Worm (Caenorhabditis elegans): ENCODE measurements around the gene Y46G5A.23.

Y46G5A.23 gene

ce11 chrII:12798814-12799213, 29.9 kb downstream of the Y46G5A.23 start (continued):
- TF ChIP-seq jun-1 (tag; optimal IDR thresholded peaks at IDR 0.05) (peak; percentile 84), sptf-1 (tag; optimal IDR thresholded peaks at IDR 0.05) (no peak), grh-1 (GFP tag; IDR thresholded peaks at IDR 0.05) (peak; percentile 99), pag-3 (tag; optimal IDR thresholded peaks at IDR 0.05; ENCODE audit: borderline replicate concordance, insufficient read depth) (no peak), C16A3.4 (tag; optimal IDR thresholded peaks at IDR 0.05) (peak; percentile 53), skn-1 (tag; optimal IDR thresholded peaks at IDR 0.05) (peak; percentile 66), swsn-7 (tag; optimal IDR thresholded peaks at IDR 0.05) (peak; percentile 79), unc-98 (GFP tag; IDR thresholded peaks at IDR 0.05) (peak; percentile 66), mef-2 (tag; optimal IDR thresholded peaks at IDR 0.05) (peak; percentile 48), nhr-28 (tag; optimal IDR thresholded peaks at IDR 0.05) (no peak), aha-1 (tag; optimal IDR thresholded peaks at IDR 0.05) (peak; percentile 71), Y116A8C.19 (tag; optimal IDR thresholded peaks at IDR 0.05; ENCODE audit: borderline replicate concordance) (no peak), fos-1 (tag; optimal IDR thresholded peaks at IDR 0.05) (peak; percentile 14), sup-37 (GFP tag; optimal IDR thresholded peaks at IDR 0.05) (no peak), hpl-2 (GFP tag; optimal IDR thresholded peaks at IDR 0.05) (peak; percentile 13), ztf-11 (tag; optimal IDR thresholded peaks at IDR 0.05) (no peak), nhr-85 (tag) (peak; percentile 98), pax-3 (tag; optimal IDR thresholded peaks at IDR 0.05) (peak; percentile 67), dsc-1 (tag; optimal IDR thresholded peaks at IDR 0.05) (peak; percentile 16), pqm-1 (tag; optimal IDR thresholded peaks at IDR 0.05) (no peak), aly-2 (tag; optimal IDR thresholded peaks at IDR 0.05) (no peak), snu-23 (GFP tag; optimal IDR thresholded peaks at IDR 0.05) (peak; percentile 91), ceh-88 (GFP tag; IDR thresholded peaks at IDR 0.05) (peak; percentile 62), egl-13 (tag; optimal IDR thresholded peaks at IDR 0.05) (peak; percentile 53), lin-14 (GFP tag; optimal IDR thresholded peaks at IDR 0.05) (peak; percentile 96), F16B12.6 (tag; optimal IDR thresholded peaks at IDR 0.05) (no peak), unc-130 (tag; optimal IDR thresholded peaks at IDR 0.05) (peak; percentile 41), lsy-2 (tag; optimal IDR thresholded peaks at IDR 0.05) (peak; percentile 79 to 80), mdl-1 (tag; optimal IDR thresholded peaks at IDR 0.05) (peak; percentile 62 to 94), lin-15B (tag; optimal IDR thresholded peaks at IDR 0.05) (no peak), rnt-1 (tag; optimal IDR thresholded peaks at IDR 0.05) (peak; percentile 87), elt-2 (tag; optimal IDR thresholded peaks at IDR 0.05) (peak; percentile 95), hlh-17 (GFP tag; optimal IDR thresholded peaks at IDR 0.05; ENCODE audit: borderline replicate concordance) (no peak), vab-15 (tag; optimal IDR thresholded peaks at IDR 0.05) (no peak), dpl-1 (GFP tag; optimal IDR thresholded peaks at IDR 0.05) (peak; percentile 50 to 70 (median 63)), ets-5 (GFP tag; IDR thresholded peaks at IDR 0.05) (no peak), fkh-8 (tag; optimal IDR thresholded peaks at IDR 0.05) (peak; percentile 68), nhr-11 (tag; optimal IDR thresholded peaks at IDR 0.05) (peak; percentile 85), C04F5.9 (tag; optimal IDR thresholded peaks at IDR 0.05) (peak; percentile 42), lin-35 (GFP tag; optimal IDR thresholded peaks at IDR 0.05) (peak; percentile 62 to 85), tlp-1 (tag; optimal IDR thresholded peaks at IDR 0.05) (no peak), nhr-71 (tag; optimal IDR thresholded peaks at IDR 0.05) (peak; percentile 97), irx-1 (tag; optimal IDR thresholded peaks at IDR 0.05) (peak; percentile 63), unc-86 (tag; optimal IDR thresholded peaks at IDR 0.05) (no peak), mab-9 (GFP tag; IDR thresholded peaks at IDR 0.05) (no peak), ztf-4 (tag; optimal IDR thresholded peaks at IDR 0.05) (peak; percentile 82), lin-13 (GFP tag; optimal IDR thresholded peaks at IDR 0.05) (peak; percentile 72), nhr-77 (tag; optimal IDR thresholded peaks at IDR 0.05) (peak; percentile 76), fkh-4 (tag; optimal IDR thresholded peaks at IDR 0.05; ENCODE audit: borderline replicate concordance) (no peak)

Measured in whole organism, L1 larva.